Worm (Caenorhabditis elegans) whole organism, early embryonic: ENCODE data around the gene perm-3.
A peak's percentile ranks its signal among the peaks of the same experiment; 100 is the strongest.

Experiments used
- B0310.2 ChIP-seq: sonication (generic microtip); optimal IDR thresholded peaks from 2 replicates; lab custom pipeline; 2016; ENCODE audit warnings: mild to moderate bottlenecking, missing genetic modification characterization, missing compliant biosample characterization
- F13C5.2 ChIP-seq: sonication (generic microtip); optimal IDR thresholded peaks from 2 replicates; lab custom pipeline; 2017; ENCODE audit warnings: mild to moderate bottlenecking, missing genetic modification characterization, inconsistent platforms, missing compliant biosample characterization
- aly-1 ChIP-seq: sonication (generic microtip); optimal IDR thresholded peaks from 2 replicates; lab custom pipeline; 2016; ENCODE audit warnings: missing genetic modification characterization, missing compliant biosample characterization
- ama-1 ChIP-seq: fragments of 150-350 bp; optimal IDR thresholded peaks from 2 replicates; lab custom pipeline; 2014
- ceh-13 ChIP-seq: fragments of 200-800 bp; sonication (Bioruptor generic); optimal IDR thresholded peaks from 2 replicates; lab custom pipeline; 2018; ENCODE audit warnings: mild to moderate bottlenecking, missing genetic modification characterization, missing compliant biosample characterization
- ceh-36 ChIP-seq: sonication (generic microtip); optimal IDR thresholded peaks from 2 replicates; lab custom pipeline; 2016; ENCODE audit warnings: missing genetic modification characterization, inconsistent platforms, missing compliant biosample characterization
- ets-7 ChIP-seq: sonication (generic microtip); optimal IDR thresholded peaks from 2 replicates; lab custom pipeline; 2016; ENCODE audit warnings: missing genotype, missing genetic modification characterization, missing compliant biosample characterization
- flt-1 ChIP-seq: fragments of 200-800 bp; sonication (Bioruptor generic); IDR thresholded peaks from 2 replicates; pipeline ENCODE4 v1.3.6; 2022; ENCODE audit warnings: missing genetic modification characterization, missing compliant biosample characterization
- hmbx-1 ChIP-seq: sonication (generic microtip); optimal IDR thresholded peaks from 2 replicates; lab custom pipeline; 2016; ENCODE audit warnings: mild to moderate bottlenecking, missing genetic modification characterization, missing compliant biosample characterization
- hmg-4 ChIP-seq: fragments of 200-800 bp; sonication (Bioruptor generic); optimal IDR thresholded peaks from 2 replicates; lab custom pipeline; 2018; ENCODE audit warnings: mild to moderate bottlenecking, missing genetic modification characterization, missing compliant biosample characterization
- hnd-1 ChIP-seq: sonication (generic microtip); optimal IDR thresholded peaks from 2 replicates; lab custom pipeline; 2016; ENCODE audit warnings: missing genetic modification characterization, missing compliant biosample characterization
- pes-1 ChIP-seq: fragments of 200-800 bp; sonication (Bioruptor generic); IDR thresholded peaks from 2 replicates; pipeline ENCODE4 v1.3.6; 2022; ENCODE audit warnings: missing genetic modification reagents, missing genetic modification characterization, missing compliant biosample characterization
- scrt-1 ChIP-seq: fragments of 200-800 bp; sonication (Bioruptor generic); IDR thresholded peaks from 2 replicates; pipeline ENCODE4 v1.3.6; 2022; ENCODE audit warnings: missing genetic modification characterization, missing compliant biosample characterization
- sea-1 ChIP-seq: fragments of 200-800 bp; sonication (Bioruptor generic); conservative IDR thresholded peaks from 2 replicates; pipeline ENCODE4 v1.3.6; 2022; ENCODE audit warnings: missing genetic modification characterization, missing compliant biosample characterization
- tbx-11 ChIP-seq: fragments of 200-800 bp; sonication (Bioruptor generic); IDR thresholded peaks from 2 replicates; pipeline ENCODE4 v1.3.6; 2022; ENCODE audit warnings: missing genetic modification characterization, missing compliant biosample characterization
- tbx-37 ChIP-seq: fragments of 200-800 bp; sonication (Bioruptor generic); conservative IDR thresholded peaks from 2 replicates; pipeline ENCODE4 v1.3.6; 2022; ENCODE audit warnings: missing genetic modification reagents, missing genetic modification characterization, missing compliant biosample characterization
- tra-4 ChIP-seq: sonication (generic microtip); optimal IDR thresholded peaks from 2 replicates; lab custom pipeline; 2017; ENCODE audit warnings: missing genetic modification characterization, missing compliant biosample characterization

perm-3 gene

ce11 chrIV:5394687-5395086, at the start of gene perm-3, which contains the start of gene swsn-6:
Gene perm-3, minus strand, starts transcription at chrIV:5394804.
Gene swsn-6, plus strand, starts transcription at chrIV:5395033.
- no peak for TF ChIP-seq sea-1 (GFP tag; lab: Robert Waterston, UW)
- TF ChIP-seq F13C5.2 = peak; percentile 20
- no peak for TF ChIP-seq hmbx-1 (tag; lab: Kevin White, UChicago)

- TF ChIP-seq hmbx-1 (tag; lab: Kevin White, UChicago) (no peak), tbx-11 (no peak), pes-1 (GFP tag; lab: Robert Waterston, UW) (no peak), B0310.2 (tag; lab: Kevin White, UChicago) (no peak), ceh-36 (tag; lab: Kevin White, UChicago) (no peak), hmg-4 (no peak), ama-1 (lab: Kevin White, UChicago) (no peak), sea-1 (GFP tag; lab: Robert Waterston, UW) (no peak), flt-1 (no peak), F13C5.2 (no peak), scrt-1 (GFP tag; lab: Robert Waterston, UW) (no peak), tbx-37 (GFP tag; lab: Robert Waterston, UW) (no peak), ceh-13 (GFP tag; lab: Kevin White, UChicago) (no peak), hnd-1 (no peak), aly-1 (tag; lab: Kevin White, UChicago) (no peak), tra-4 (tag; lab: Kevin White, UChicago) (no peak), ets-7 (tag; lab: Kevin White, UChicago) (no peak)
Observed at ce11 chrIV:5438705-5439104, 44.1 kb upstream of the perm-3 start, which contains the start of gene mgl-3. Gene mgl-3, plus strand, starts transcription at chrIV:5439005.

- TF ChIP-seq tra-4 (tag; lab: Kevin White, UChicago) (no peak), sea-1 (GFP tag; lab: Robert Waterston, UW) (no peak), tbx-37 (GFP tag; lab: Robert Waterston, UW) (no peak), hmg-4 (no peak), F13C5.2 (no peak), ceh-36 (tag; lab: Kevin White, UChicago) (no peak), aly-1 (tag; lab: Kevin White, UChicago) (no peak), ceh-13 (GFP tag; lab: Kevin White, UChicago) (no peak), B0310.2 (tag; lab: Kevin White, UChicago) (no peak), ets-7 (tag; lab: Kevin White, UChicago) (no peak), ama-1 (lab: Kevin White, UChicago) (no peak), tbx-11 (no peak), pes-1 (GFP tag; lab: Robert Waterston, UW) (no peak), flt-1 (no peak), scrt-1 (GFP tag; lab: Robert Waterston, UW) (no peak), hnd-1 (no peak), hmbx-1 (tag; lab: Kevin White, UChicago) (no peak)
Observed at ce11 chrIV:5419122-5419521, 24.5 kb upstream of the perm-3 start, which contains the start of gene ehn-3. Gene ehn-3, minus strand, starts transcription at chrIV:5419222.

- TF ChIP-seq F13C5.2 = no peak
- TF ChIP-seq tbx-37 (GFP tag; lab: Robert Waterston, UW) = no peak
- TF ChIP-seq ama-1 (lab: Kevin White, UChicago) = no peak
- TF ChIP-seq aly-1 (tag; lab: Kevin White, UChicago) = no peak
- TF ChIP-seq B0310.2 (tag; lab: Kevin White, UChicago) = no peak
- TF ChIP-seq sea-1 (GFP tag; lab: Robert Waterston, UW) = no peak
- no peak for TF ChIP-seq ceh-13 (GFP tag; lab: Kevin White, UChicago)
- no peak for TF ChIP-seq ets-7 (tag; lab: Kevin White, UChicago)
- TF ChIP-seq flt-1 = no peak
- no peak for TF ChIP-seq hmg-4
- no peak for TF ChIP-seq hnd-1
- TF ChIP-seq pes-1 (GFP tag; lab: Robert Waterston, UW) = no peak
- no peak for TF ChIP-seq scrt-1 (GFP tag; lab: Robert Waterston, UW)
- no peak for TF ChIP-seq tra-4 (tag; lab: Kevin White, UChicago)
- TF ChIP-seq tbx-11 = no peak
- TF ChIP-seq ceh-36 (tag; lab: Kevin White, UChicago) = no peak
Observed at ce11 chrIV:5415696-5416095, 21.1 kb upstream of the perm-3 start, which contains the start of gene spp-7. Gene spp-7, minus strand, starts transcription at chrIV:5415796.

ce11 chrIV:5411641-5412337, 17.2 kb upstream of the perm-3 start, which contains the start of gene ZK616.8:
Gene ZK616.8, minus strand, starts transcription at chrIV:5412193.
- TF ChIP-seq pes-1 (GFP tag; lab: Robert Waterston, UW) = no peak
- no peak for TF ChIP-seq tbx-11
- no peak for TF ChIP-seq sea-1 (GFP tag; lab: Robert Waterston, UW)
- no peak for TF ChIP-seq tbx-37 (GFP tag; lab: Robert Waterston, UW)

ce11 chrIV:5411120-5411519, 16.5 kb upstream of the perm-3 start, which contains the start of gene ZK616.65:
Gene ZK616.65, minus strand, starts transcription at chrIV:5411220.
- TF ChIP-seq tra-4 (tag; lab: Kevin White, UChicago) (no peak), sea-1 (GFP tag; lab: Robert Waterston, UW) (no peak), hmbx-1 (tag; lab: Kevin White, UChicago) (no peak), tbx-11 (no peak), tbx-37 (GFP tag; lab: Robert Waterston, UW) (no peak), flt-1 (no peak), ama-1 (lab: Kevin White, UChicago) (no peak), aly-1 (tag; lab: Kevin White, UChicago) (no peak), B0310.2 (tag; lab: Kevin White, UChicago) (no peak), scrt-1 (GFP tag; lab: Robert Waterston, UW) (no peak), pes-1 (GFP tag; lab: Robert Waterston, UW) (no peak), hmg-4 (no peak), hnd-1 (no peak), F13C5.2 (no peak), ceh-13 (GFP tag; lab: Kevin White, UChicago) (no peak)

ce11 chrIV:5409112-5409511, 14.5 kb upstream of the perm-3 start:
- TF ChIP-seq ets-7 (tag; lab: Kevin White, UChicago) (no peak), tra-4 (tag; lab: Kevin White, UChicago) (no peak), F13C5.2 (no peak), aly-1 (tag; lab: Kevin White, UChicago) (no peak)
